Worm (Caenorhabditis elegans): ENCODE data around the gene T21D12.14.

T21D12.14 gene

ce11 chrIV:237350-237749 lies 50.6 kb downstream of the T21D12.14 start, which contains the start of gene ints-13:
Gene ints-13, minus strand, starts transcription at chrIV:237450.
- TF ChIP-seq T23F11.4 (GFP tag; optimal IDR thresholded peaks at IDR 0.05) (no peak), unc-3 (GFP tag; conservative IDR thresholded peaks at IDR 0.05) (no peak), unc-3 (tag; optimal IDR thresholded peaks at IDR 0.05) (no peak), ceh-22 (tag; optimal IDR thresholded peaks at IDR 0.05) (no peak), pha-4 (tag; optimal IDR thresholded peaks at IDR 0.05) (no peak), hlh-15 (tag; optimal IDR thresholded peaks at IDR 0.05) (no peak), dmd-4 (tag; optimal IDR thresholded peaks at IDR 0.05; ENCODE audit: borderline replicate concordance) (no peak), eyg-1 (tag; optimal IDR thresholded peaks at IDR 0.05) (no peak), ceh-19 (GFP tag; optimal IDR thresholded peaks at IDR 0.05) (no peak), ref-2 (tag; optimal IDR thresholded peaks at IDR 0.05) (no peak), fax-1 (tag; optimal IDR thresholded peaks at IDR 0.05) (no peak), zip-5 (tag; optimal IDR thresholded peaks at IDR 0.05) (no peak), ceh-30 (tag; optimal IDR thresholded peaks at IDR 0.05) (no peak), ceh-48 (tag; optimal IDR thresholded peaks at IDR 0.05) (no peak)
